Worm (Caenorhabditis elegans): ENCODE measurements around the gene gop-3.
A peak's percentile ranks its signal among the peaks of the same experiment; 100 is the strongest.

gop-3 gene

ce11 chrIII:5273396-5273857 lies 12.9 kb downstream of the gop-3 start, which contains the start of gene ztf-8:
Gene ztf-8, minus strand, starts transcription at chrIII:5273471.
- peak; percentile 3 for TF ChIP-seq ces-1 (GFP tag; optimal IDR thresholded peaks at IDR 0.05)
- no peak for TF ChIP-seq elt-3 (tag; optimal IDR thresholded peaks at IDR 0.05)
- TF ChIP-seq mab-5 (tag; optimal IDR thresholded peaks at IDR 0.05) = no peak
- no peak for TF ChIP-seq nhr-237 (tag; optimal IDR thresholded peaks at IDR 0.05)
- no peak for TF ChIP-seq drap-1 (GFP tag; optimal IDR thresholded peaks at IDR 0.05)
- TF ChIP-seq unc-62 (GFP tag; optimal IDR thresholded peaks at IDR 0.05) = no peak
- no peak for TF ChIP-seq mls-2 (tag; optimal IDR thresholded peaks at IDR 0.05)

DNA sequence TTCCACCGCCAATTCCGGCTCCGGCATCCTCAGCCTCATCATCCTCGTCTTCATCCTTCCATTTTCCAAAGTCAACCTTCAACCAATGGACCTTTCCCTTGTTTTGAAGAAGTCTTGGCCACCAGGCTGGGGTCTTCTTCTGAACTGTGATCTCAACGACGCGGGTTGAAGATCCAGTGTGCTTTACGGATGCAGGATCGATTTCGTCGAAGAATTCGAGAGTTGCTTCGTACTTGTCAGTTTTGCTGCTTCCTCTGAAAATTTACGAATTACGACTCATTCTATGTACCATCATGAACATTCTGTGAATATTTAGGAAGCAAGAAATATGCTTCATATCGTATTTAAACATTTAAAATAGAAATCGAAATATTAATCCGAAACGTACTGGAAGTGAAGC lies 13.8 kb downstream of the gop-3 start:
- TF ChIP-seq ztf-11 (tag; optimal IDR thresholded peaks at IDR 0.05) (no peak), sptf-1 (tag; optimal IDR thresholded peaks at IDR 0.05) (no peak), hlh-1 (tag; optimal IDR thresholded peaks at IDR 0.05) (no peak), elt-1 (tag; optimal IDR thresholded peaks at IDR 0.05; ENCODE audit: borderline replicate concordance, insufficient read depth) (no peak), ceh-83 (GFP tag; optimal IDR thresholded peaks at IDR 0.05) (no peak), mep-1 (tag; optimal IDR thresholded peaks at IDR 0.05) (no peak), snpc-4 (tag; optimal IDR thresholded peaks at IDR 0.05) (no peak), unc-39 (tag; optimal IDR thresholded peaks at IDR 0.05) (no peak), lin-32 (GFP tag; optimal IDR thresholded peaks at IDR 0.05) (no peak), zip-8 (tag; optimal IDR thresholded peaks at IDR 0.05) (no peak), ceh-43 (GFP tag; optimal IDR thresholded peaks at IDR 0.05) (no peak), nhr-28 (tag; optimal IDR thresholded peaks at IDR 0.05) (no peak), bed-3 (GFP tag; optimal IDR thresholded peaks at IDR 0.05) (no peak), mab-5 (tag; optimal IDR thresholded peaks at IDR 0.05) (no peak), ceh-39 (tag; optimal IDR thresholded peaks at IDR 0.05) (no peak), pha-4 (tag; optimal IDR thresholded peaks at IDR 0.05) (no peak), lsy-2 (tag; optimal IDR thresholded peaks at IDR 0.05) (no peak), sem-2 (GFP tag; optimal IDR thresholded peaks at IDR 0.05) (no peak), M03D4.4 (tag; optimal IDR thresholded peaks at IDR 0.05) (no peak)

DNA sequence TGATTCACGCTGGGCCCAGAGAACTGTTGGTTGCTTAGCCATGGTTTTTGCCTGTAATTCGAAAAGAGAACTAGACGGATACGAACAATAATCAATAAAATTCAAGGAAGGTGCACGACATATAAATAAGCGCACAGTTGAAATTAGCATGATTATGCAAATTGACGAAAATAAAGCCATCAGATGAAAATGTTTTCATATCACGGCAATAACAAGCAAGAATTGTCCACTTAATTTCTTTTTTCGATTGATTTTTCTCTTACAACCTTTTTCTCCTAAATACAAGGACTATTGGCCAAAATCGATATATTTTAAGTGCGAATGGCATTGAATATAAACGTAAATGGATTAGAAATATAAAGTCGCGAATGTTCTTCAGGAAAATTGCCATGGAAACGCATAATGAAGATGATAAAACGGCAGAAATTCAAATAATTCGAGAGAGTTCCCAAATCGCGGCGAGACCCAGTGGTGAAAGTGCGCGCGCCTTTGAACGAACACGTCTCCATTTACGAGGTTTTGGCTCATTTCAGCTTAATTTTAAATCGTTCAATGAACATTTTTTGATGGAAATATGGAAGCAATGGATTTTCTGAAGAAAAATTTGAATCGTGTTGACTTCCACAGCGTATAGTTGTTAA lies 14.3 kb downstream of the gop-3 start, which contains the start of the genes daf-41 and toc-1:
Gene daf-41 (minus strand): TSS at position 51 of the 641 bp plus-strand sequence.
Gene toc-1 (plus strand): TSS at position 537 of the 641 bp plus-strand sequence.
- TF ChIP-seq flh-1 (GFP tag; optimal IDR thresholded peaks at IDR 0.05) (no peak), mep-1 (tag; optimal IDR thresholded peaks at IDR 0.05) (peak; percentile 64), M03D4.4 (tag; optimal IDR thresholded peaks at IDR 0.05) (no peak), snpc-4 (tag; optimal IDR thresholded peaks at IDR 0.05) (no peak), bed-3 (GFP tag; optimal IDR thresholded peaks at IDR 0.05) (no peak), nhr-76 (tag; optimal IDR thresholded peaks at IDR 0.05) (no peak), ces-1 (GFP tag; optimal IDR thresholded peaks at IDR 0.05) (peak; percentile 72), lin-13 (tag; optimal IDR thresholded peaks at IDR 0.05) (no peak), cnd-1 (tag; optimal IDR thresholded peaks at IDR 0.05) (no peak), nhr-2 (tag; optimal IDR thresholded peaks at IDR 0.05) (no peak), ceh-83 (GFP tag; optimal IDR thresholded peaks at IDR 0.05) (no peak), unc-62 (GFP tag; optimal IDR thresholded peaks at IDR 0.05) (no peak), drap-1 (GFP tag; optimal IDR thresholded peaks at IDR 0.05) (no peak), lsy-2 (tag; optimal IDR thresholded peaks at IDR 0.05) (no peak), ceh-43 (GFP tag; optimal IDR thresholded peaks at IDR 0.05) (no peak), sptf-1 (tag; optimal IDR thresholded peaks at IDR 0.05) (no peak), unc-120 (tag; optimal IDR thresholded peaks at IDR 0.05; ENCODE audit: poor library complexity, severe bottlenecking) (peak; percentile 56), mls-2 (tag; optimal IDR thresholded peaks at IDR 0.05) (peak; percentile 55), nhr-237 (tag; optimal IDR thresholded peaks at IDR 0.05) (peak; percentile 24), tbx-8 (GFP tag; optimal IDR thresholded peaks at IDR 0.05) (no peak), sem-2 (GFP tag; optimal IDR thresholded peaks at IDR 0.05) (no peak)

DNA sequence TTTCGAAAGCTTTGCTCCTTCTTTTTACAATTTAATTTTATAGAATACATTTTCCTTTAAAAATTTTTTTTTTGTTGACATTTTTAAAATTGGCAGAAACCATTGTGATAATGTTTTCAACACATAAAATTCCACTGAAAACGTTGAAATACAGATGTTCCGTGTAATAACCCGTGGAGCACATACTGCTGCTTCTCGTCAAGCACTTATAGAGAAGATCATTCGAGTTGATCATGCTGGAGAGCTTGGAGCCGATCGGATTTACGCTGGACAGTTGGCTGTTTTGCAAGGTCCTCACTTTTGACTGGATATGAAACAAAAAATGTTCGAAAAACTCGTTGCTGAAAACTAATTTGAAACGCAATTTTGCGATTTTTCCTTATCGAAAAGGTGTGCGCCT lies 17.2 kb downstream of the gop-3 start, which contains the start of gene clk-1:
Gene clk-1 (plus strand): TSS at position 155 of the 400 bp plus-strand sequence.
- no peak for TF ChIP-seq nhr-2 (tag; optimal IDR thresholded peaks at IDR 0.05)
- no peak for TF ChIP-seq ham-2 (GFP tag; optimal IDR thresholded peaks at IDR 0.05)
- no peak for TF ChIP-seq mab-5 (tag; optimal IDR thresholded peaks at IDR 0.05)
- no peak for TF ChIP-seq blmp-1 (tag; optimal IDR thresholded peaks at IDR 0.05)
- no peak for TF ChIP-seq lsy-2 (tag; optimal IDR thresholded peaks at IDR 0.05)
- no peak for TF ChIP-seq zip-8 (tag; optimal IDR thresholded peaks at IDR 0.05)
- no peak for TF ChIP-seq unc-39 (tag; optimal IDR thresholded peaks at IDR 0.05)
